Worm (Caenorhabditis elegans) whole organism, L4 larva: ENCODE data around the gene nhx-1.

Experiments used
- Y48G9A.11 ChIP-seq: fragments of 200-800 bp; sonication (Bioruptor generic); IDR thresholded peaks from 2 replicates; pipeline ENCODE4 v1.3.6; 2022; ENCODE audit warnings: missing genetic modification reagents, missing genetic modification characterization, missing compliant biosample characterization
- Y75B8A.6 ChIP-seq: fragments of 200-800 bp; sonication (Bioruptor generic); IDR thresholded peaks from 2 replicates; pipeline ENCODE4 v1.3.6; 2022; ENCODE audit warnings: missing genetic modification reagents, missing genetic modification characterization, missing compliant biosample characterization
- dmd-9 ChIP-seq: fragments of 200-800 bp; sonication (Bioruptor generic); IDR thresholded peaks from 2 replicates; pipeline ENCODE4 v1.3.6; 2022; ENCODE audit warnings: missing genetic modification reagents, missing genetic modification characterization, missing compliant biosample characterization
- egl-27 ChIP-seq: sonication (generic microtip); optimal IDR thresholded peaks from 3 replicates; lab custom pipeline; 2017; ENCODE audit warnings: missing biosample characterization, missing genetic modification reagents, missing genetic modification characterization
- fos-1 ChIP-seq: fragments of 150-350 bp; optimal IDR thresholded peaks from 2 replicates; lab custom pipeline; 2014; ENCODE audit warnings: missing biosample characterization, missing genetic modification characterization
- lin-29 ChIP-seq: fragments of 200-800 bp; sonication (Bioruptor generic); IDR thresholded peaks from 2 replicates; pipeline ENCODE4 v1.3.6; 2022; ENCODE audit warnings: missing genetic modification reagents, missing genetic modification characterization, missing compliant biosample characterization
- mdl-1 ChIP-seq, 2 experiments: fragments of 150-350 bp in 1 of 2; sonication (generic microtip) in 1 of 2; optimal IDR thresholded peaks; 2 replicates each; lab custom pipeline; 2014 to 2017; ENCODE audit warnings: missing biosample characterization in 2 of 2, missing genetic modification characterization in 2 of 2
- nhr-10 ChIP-seq: fragments of 150-350 bp; optimal IDR thresholded peaks from 2 replicates; lab custom pipeline; 2014; ENCODE audit warnings: missing biosample characterization, missing genetic modification characterization
- nhr-11 ChIP-seq: fragments of 150-350 bp; optimal IDR thresholded peaks from 2 replicates; lab custom pipeline; 2014; ENCODE audit warnings: missing biosample characterization, missing genetic modification characterization
- nhr-77 ChIP-seq: fragments of 150-350 bp; optimal IDR thresholded peaks from 2 replicates; lab custom pipeline; 2014; ENCODE audit warnings: missing biosample characterization, missing genetic modification characterization
- unc-39 ChIP-seq: sonication (generic microtip); optimal IDR thresholded peaks from 2 replicates; lab custom pipeline; 2017; ENCODE audit warnings: missing biosample characterization, missing genetic modification characterization
- zag-1 ChIP-seq: fragments of 150-350 bp; optimal IDR thresholded peaks from 2 replicates; lab custom pipeline; 2014; ENCODE audit warnings: missing biosample characterization, missing genetic modification characterization
- zip-11 ChIP-seq: fragments of 200-800 bp; sonication (Bioruptor generic); IDR thresholded peaks from 2 replicates; pipeline ENCODE4 v1.3.6; 2022; ENCODE audit warnings: missing genetic modification characterization, missing compliant biosample characterization

ce11 chrX:16056404-16056803 is 39.5 kb downstream of the nhx-1 start:
- peak; percentile 91 to 93 for TF ChIP-seq mdl-1 (tag; optimal IDR thresholded peaks at IDR 0.05; lab: Kevin White, UChicago)
- TF ChIP-seq unc-39 (tag; lab: Kevin White, UChicago) = no peak
- TF ChIP-seq fos-1 (tag; lab: Kevin White, UChicago) = peak; percentile 89
- TF ChIP-seq dmd-9 (GFP tag; lab: Robert Waterston, UW) = 0 out of 2 replicates have a peak, but pooled peaks have one; percentile 70
- TF ChIP-seq nhr-10 = peak; percentile 99
- peak; percentile 99 for TF ChIP-seq nhr-77 (tag; lab: Kevin White, UChicago)
- TF ChIP-seq Y75B8A.6 (GFP tag; lab: Robert Waterston, UW) = peak; percentile 76
- TF ChIP-seq Y48G9A.11 = 0 out of 2 replicates have a peak, but pooled peaks have one; percentile 62
- TF ChIP-seq nhr-11 = peak; percentile 97
- peak; percentile 97 for TF ChIP-seq lin-29 (GFP tag; lab: Robert Waterston, UW)
- TF ChIP-seq zip-11 (GFP tag; lab: Robert Waterston, UW) = no peak
- peak; percentile 96 for TF ChIP-seq zag-1
- no peak for TF ChIP-seq egl-27 (tag; lab: Kevin White, UChicago)
